Fruit fly (Drosophila melanogaster) whole organism, embryonic: ENCODE results near the gene CG13131.

ENCODE experiments used
- B-H2 ChIP-seq: fragments of 200-800 bp; sonication (Bioruptor generic); optimal IDR thresholded peaks from 2 replicates; lab custom pipeline; 2018; ENCODE audit warnings: missing biosample characterization, mild to moderate bottlenecking, missing genetic modification characterization
- CG1024 ChIP-seq: fragments of 200-800 bp; sonication (Bioruptor generic); IDR thresholded peaks from 2 replicates; pipeline ENCODE4 v1.3.6; 2022; ENCODE audit warnings: missing biosample characterization, missing genetic modification characterization
- CG11723 ChIP-seq: fragments of 200-800 bp; sonication (Bioruptor generic); optimal IDR thresholded peaks from 2 replicates; lab custom pipeline; 2017; ENCODE audit warnings: missing biosample characterization, mild to moderate bottlenecking, missing genetic modification characterization
- CG12219 ChIP-seq: fragments of 200-800 bp; sonication (Bioruptor generic); optimal IDR thresholded peaks from 3 replicates; lab custom pipeline; 2018; ENCODE audit warnings: missing biosample characterization, mild to moderate bottlenecking, missing genetic modification characterization
- CG12299 ChIP-seq: fragments of 200-800 bp; sonication (Bioruptor generic); optimal IDR thresholded peaks from 2 replicates; lab custom pipeline; 2018; ENCODE audit warnings: missing biosample characterization, mild to moderate bottlenecking, missing genetic modification characterization
- CG13287 ChIP-seq: fragments of 200-800 bp; sonication (Bioruptor generic); IDR thresholded peaks from 2 replicates; pipeline ENCODE4 v1.3.6; 2022; ENCODE audit warnings: missing biosample characterization, missing genetic modification characterization; ENCODE audit not compliant: partially characterized antibody
- CG14965 ChIP-seq: fragments of 200-800 bp; sonication (Bioruptor generic); optimal IDR thresholded peaks from 2 replicates; lab custom pipeline; 2016; ENCODE audit warnings: missing biosample characterization, missing genetic modification characterization, borderline replicate concordance
- CG15011 ChIP-seq: fragments of 200-800 bp; sonication (Bioruptor generic); optimal IDR thresholded peaks from 3 replicates; lab custom pipeline; 2018; ENCODE audit warnings: missing biosample characterization, mild to moderate bottlenecking, missing genetic modification characterization
- CG1602 ChIP-seq: fragments of 200-800 bp; sonication (Bioruptor generic); optimal IDR thresholded peaks from 3 replicates; lab custom pipeline; 2016; ENCODE audit warnings: missing biosample characterization, missing genetic modification characterization
- CG1603 ChIP-seq: fragments of 200-800 bp; sonication (Bioruptor generic); optimal IDR thresholded peaks from 2 replicates; lab custom pipeline; 2019; ENCODE audit warnings: missing biosample characterization, mild to moderate bottlenecking, missing genetic modification characterization, moderate library complexity
- CG18011 ChIP-seq: fragments of 200-800 bp; sonication (Bioruptor generic); optimal IDR thresholded peaks from 2 replicates; lab custom pipeline; 2017; ENCODE audit warnings: missing biosample characterization, missing genetic modification characterization, mild to moderate bottlenecking, moderate library complexity, missing genotype
- CG2712 ChIP-seq: fragments of 200-800 bp; optimal IDR thresholded peaks from 3 replicates; lab custom pipeline; 2019; ENCODE audit warnings: missing biosample characterization, mild to moderate bottlenecking, missing genetic modification characterization, moderate library complexity
- CG2889 ChIP-seq: fragments of 200-800 bp; sonication (Bioruptor generic); IDR thresholded peaks from 3 replicates; pipeline ENCODE4 v1.3.6; 2022; ENCODE audit warnings: missing biosample characterization, missing genetic modification characterization
- CG3281 ChIP-seq: fragments of 200-800 bp; sonication (Bioruptor generic); optimal IDR thresholded peaks from 3 replicates; lab custom pipeline; 2017; ENCODE audit warnings: missing biosample characterization, mild to moderate bottlenecking, missing genetic modification characterization
- CG4404 ChIP-seq: fragments of 200-800 bp; sonication (Bioruptor generic); IDR thresholded peaks from 2 replicates; pipeline ENCODE4 v1.3.6; 2022; ENCODE audit warnings: missing biosample characterization, missing genetic modification characterization
- CG4617 ChIP-seq: fragments of 200-800 bp; sonication (Bioruptor generic); optimal IDR thresholded peaks from 3 replicates; lab custom pipeline; 2016; ENCODE audit warnings: missing biosample characterization, missing genetic modification characterization, borderline replicate concordance
- CG4854 ChIP-seq: fragments of 200-800 bp; sonication (Bioruptor generic); optimal IDR thresholded peaks from 2 replicates; lab custom pipeline; 2016; ENCODE audit warnings: missing biosample characterization, missing genetic modification characterization, inconsistent platforms
- CG6654 ChIP-seq: fragments of 200-800 bp; sonication (Bioruptor generic); optimal IDR thresholded peaks from 2 replicates; lab custom pipeline; 2017; ENCODE audit warnings: missing biosample characterization, mild to moderate bottlenecking, missing genetic modification characterization
- CG7745 ChIP-seq: fragments of 200-800 bp; sonication (Bioruptor generic); optimal IDR thresholded peaks from 2 replicates; lab custom pipeline; 2018; ENCODE audit warnings: missing biosample characterization, mild to moderate bottlenecking, missing genetic modification characterization, moderate library complexity
- CG9932 ChIP-seq: fragments of 200-800 bp; sonication (Bioruptor generic); IDR thresholded peaks from 2 replicates; pipeline ENCODE4 v1.3.6; 2022; ENCODE audit warnings: missing biosample characterization, missing genetic modification characterization
- Doc3 ChIP-seq: fragments of 200-800 bp; sonication (Bioruptor generic); IDR thresholded peaks from 3 replicates; pipeline ENCODE4 v1.3.6; 2022; ENCODE audit warnings: missing biosample characterization, missing genetic modification characterization; ENCODE audit not compliant: partially characterized antibody
- Gug ChIP-seq: fragments of 200-800 bp; sonication (Bioruptor generic); IDR thresholded peaks from 4 replicates; pipeline ENCODE4 v1.3.6; 2022; ENCODE audit warnings: missing biosample characterization, missing genetic modification characterization
- HmgD ChIP-seq: fragments of 200-800 bp; sonication (Bioruptor generic); optimal IDR thresholded peaks from 3 replicates; lab custom pipeline; 2016; ENCODE audit warnings: missing biosample characterization, missing genetic modification characterization
- Hr51 ChIP-seq, 2 experiments: fragments of 200-800 bp; sonication (Bioruptor generic); optimal IDR thresholded peaks; 2 replicates in 1 of 2; 3 replicates in 1 of 2; lab custom pipeline; 2016 to 2018; ENCODE audit warnings: missing biosample characterization in 2 of 2, missing genetic modification characterization in 2 of 2, mild to moderate bottlenecking in 1 of 2, moderate library complexity in 1 of 2
- Lim3 ChIP-seq: fragments of 200-800 bp; sonication (Bioruptor generic); IDR thresholded peaks from 2 replicates; pipeline ENCODE4 v1.3.6; 2022; ENCODE audit warnings: missing biosample characterization, missing genetic modification characterization
- MBD-R2 ChIP-seq: fragments of 200-800 bp; sonication (Bioruptor generic); IDR thresholded peaks from 2 replicates; pipeline ENCODE4 v1.3.6; 2022; ENCODE audit warnings: missing biosample characterization, missing genetic modification characterization
- Max ChIP-seq: fragments of 200-800 bp; sonication (Bioruptor generic); optimal IDR thresholded peaks from 2 replicates; lab custom pipeline; 2016; ENCODE audit warnings: missing biosample characterization, mild to moderate bottlenecking, missing genetic modification characterization
- Oli ChIP-seq: fragments of 200-800 bp; sonication (Bioruptor generic); optimal IDR thresholded peaks from 2 replicates; lab custom pipeline; 2018; ENCODE audit warnings: missing biosample characterization, mild to moderate bottlenecking, missing genetic modification characterization, moderate library complexity
- Usf ChIP-seq: fragments of 200-800 bp; sonication (Bioruptor generic); optimal IDR thresholded peaks from 2 replicates; lab custom pipeline; 2017; ENCODE audit warnings: missing genotype, missing biosample characterization, missing genetic modification characterization
- bowl ChIP-seq: fragments of 200-800 bp; sonication (Bioruptor generic); IDR thresholded peaks from 2 replicates; pipeline ENCODE4 v1.3.6; 2022; ENCODE audit warnings: missing biosample characterization, missing genetic modification characterization
- chinmo ChIP-seq: fragments of 200-800 bp; sonication (Bioruptor generic); IDR thresholded peaks from 4 replicates; pipeline ENCODE4 v1.3.6; 2022; ENCODE audit warnings: missing biosample characterization, missing genetic modification characterization; ENCODE audit not compliant: partially characterized antibody
- crp ChIP-seq, 2 experiments: fragments of 200-800 bp; sonication (Bioruptor generic); optimal IDR thresholded peaks; 2 replicates in 1 of 2; 3 replicates in 1 of 2; lab custom pipeline; 2017; ENCODE audit warnings: missing biosample characterization in 2 of 2, missing genetic modification characterization in 2 of 2, mild to moderate bottlenecking in 1 of 2, moderate library complexity in 1 of 2
- da ChIP-seq: fragments of 200-800 bp; sonication (Bioruptor generic); optimal IDR thresholded peaks from 2 replicates; lab custom pipeline; 2016; ENCODE audit warnings: missing biosample characterization, missing genetic modification characterization
- eyg ChIP-seq: fragments of 200-800 bp; sonication (Bioruptor generic); optimal IDR thresholded peaks from 3 replicates; lab custom pipeline; 2016; ENCODE audit warnings: missing biosample characterization, missing genetic modification characterization
- fd96Cb ChIP-seq: fragments of 200-800 bp; sonication (Bioruptor generic); optimal IDR thresholded peaks from 2 replicates; lab custom pipeline; 2018; ENCODE audit warnings: missing biosample characterization, mild to moderate bottlenecking, missing genetic modification characterization, moderate library complexity
- gem ChIP-seq: fragments of 200-800 bp; sonication (Bioruptor generic); optimal IDR thresholded peaks from 2 replicates; lab custom pipeline; 2019; ENCODE audit warnings: missing biosample characterization, mild to moderate bottlenecking, missing genetic modification characterization, moderate library complexity
- kni ChIP-seq: fragments of 200-800 bp; sonication (Bioruptor generic); optimal IDR thresholded peaks from 3 replicates; lab custom pipeline; 2017; ENCODE audit warnings: mild to moderate bottlenecking, missing biosample characterization, missing genetic modification reagents, missing genetic modification characterization
- maf-S ChIP-seq: fragments of 200-800 bp; sonication (Bioruptor generic); optimal IDR thresholded peaks from 2 replicates; lab custom pipeline; 2016; ENCODE audit warnings: missing biosample characterization, missing genetic modification characterization
- nerfin-1 ChIP-seq: fragments of 200-800 bp; sonication (Bioruptor generic); optimal IDR thresholded peaks from 3 replicates; lab custom pipeline; 2019; ENCODE audit warnings: missing biosample characterization, mild to moderate bottlenecking, missing genetic modification characterization, moderate library complexity
- odd ChIP-seq: fragments of 200-800 bp; sonication (Bioruptor generic); optimal IDR thresholded peaks from 2 replicates; lab custom pipeline; 2017; ENCODE audit warnings: missing biosample characterization, mild to moderate bottlenecking, missing genetic modification characterization
- run ChIP-seq: fragments of 200-800 bp; sonication (Bioruptor generic); optimal IDR thresholded peaks from 3 replicates; lab custom pipeline; 2018; ENCODE audit warnings: missing biosample characterization, mild to moderate bottlenecking, missing genetic modification characterization
- slou ChIP-seq: fragments of 200-800 bp; sonication (Bioruptor generic); optimal IDR thresholded peaks from 3 replicates; lab custom pipeline; 2016; ENCODE audit warnings: missing biosample characterization, missing genetic modification characterization
- so ChIP-seq: fragments of 200-800 bp; sonication (Bioruptor generic); IDR thresholded peaks from 3 replicates; pipeline ENCODE4 v1.3.6; 2022; ENCODE audit warnings: missing biosample characterization, missing genetic modification characterization
- tin ChIP-seq: fragments of 200-800 bp; sonication (Bioruptor generic); optimal IDR thresholded peaks from 3 replicates; lab custom pipeline; 2016; ENCODE audit warnings: missing biosample characterization, missing genetic modification characterization
- tll ChIP-seq, 2 experiments: fragments of 200-800 bp in 1 of 2; fragments of >200 bp in 1 of 2; sonication (Bioruptor generic) in 1 of 2; optimal IDR thresholded peaks; 2 replicates each; lab custom pipeline; 2017 to 2019; ENCODE audit warnings: missing biosample characterization in 2 of 2, missing genetic modification characterization in 2 of 2, mild to moderate bottlenecking in 1 of 2, moderate library complexity in 1 of 2
- unpg ChIP-seq: fragments of 200-800 bp; sonication (Bioruptor generic); optimal IDR thresholded peaks from 3 replicates; lab custom pipeline; 2018; ENCODE audit warnings: missing biosample characterization, mild to moderate bottlenecking, missing genetic modification characterization, moderate library complexity
- zen ChIP-seq: fragments of 200-800 bp; sonication (Bioruptor generic); optimal IDR thresholded peaks from 3 replicates; lab custom pipeline; 2018; ENCODE audit warnings: missing biosample characterization, mild to moderate bottlenecking, missing genetic modification characterization, moderate library complexity

CG13131 gene

dm6 chr2L:9966983-9967737 is 50.1 kb downstream of the CG13131 start, which contains the start of the genes Dref and RpL13 (continued):
- TF ChIP-seq CG1603 (tag; lab: Kevin White, UChicago) = peak; percentile 90
- TF ChIP-seq crp (GFP tag; optimal IDR thresholded peaks at IDR 0.05; lab: Kevin White, UChicago) = peak in 1 of 2 experiments; percentile 51
- peak; percentile 69 for TF ChIP-seq tin (GFP tag; lab: Kevin White, UChicago)
- peak; percentile 73 for TF ChIP-seq CG9932 (GFP tag; lab: Robert Waterston, UW)
- TF ChIP-seq zen (tag; lab: Kevin White, UChicago) = peak; percentile 67
- peak; percentile 89 for TF ChIP-seq so (GFP tag; lab: Robert Waterston, UW)
- TF ChIP-seq CG12299 = peak; percentile 91
- peak; percentile 78 for TF ChIP-seq maf-S
- peak; percentile 13; the same call in 1 of the 4 replicates for TF ChIP-seq Gug (GFP tag; lab: Robert Waterston, UW)
- TF ChIP-seq Oli (tag; lab: Kevin White, UChicago) = peak; percentile 61
- peak; percentile 21 for TF ChIP-seq slou (GFP tag; lab: Kevin White, UChicago)
- TF ChIP-seq CG6654 (GFP tag; lab: Kevin White, UChicago) = peak; percentile 64
- TF ChIP-seq tll (GFP tag; optimal IDR thresholded peaks at IDR 0.05; lab: Kevin White, UChicago) = peak in 1 of 2 experiments; percentile 18
- peak; percentile 84 for TF ChIP-seq nerfin-1
- peak; percentile 69 for TF ChIP-seq CG1024 (GFP tag; lab: Robert Waterston, UW)
- TF ChIP-seq CG2712 = peak; percentile 85
- peak; percentile 81 for TF ChIP-seq CG7745 (tag; lab: Kevin White, UChicago)
- peak; percentile 81 to 88 for TF ChIP-seq Hr51 (GFP tag; optimal IDR thresholded peaks at IDR 0.05; lab: Kevin White, UChicago)
- TF ChIP-seq eyg = peak; percentile 89
- peak; percentile 32 for TF ChIP-seq Usf (GFP tag; lab: Kevin White, UChicago)
- peak; percentile 85 for TF ChIP-seq CG18011 (GFP tag; lab: Kevin White, UChicago)
- peak; percentile 85 for TF ChIP-seq CG13287 (GFP tag; lab: Robert Waterston, UW)
- TF ChIP-seq run (tag; lab: Kevin White, UChicago) = peak; percentile 78
- peak; percentile 82 for TF ChIP-seq unpg
- TF ChIP-seq CG15011 (GFP tag; lab: Kevin White, UChicago) = peak; percentile 90
- peak; percentile 40 for TF ChIP-seq fd96Cb (tag; lab: Kevin White, UChicago)
- peak; percentile 69 for TF ChIP-seq MBD-R2 (GFP tag; lab: Robert Waterston, UW)
- TF ChIP-seq CG1602 (GFP tag; lab: Kevin White, UChicago) = peak; percentile 36
- TF ChIP-seq CG4854 (GFP tag; lab: Kevin White, UChicago) = peak; percentile 86
- peak; percentile 91 for TF ChIP-seq CG11723 (GFP tag; lab: Kevin White, UChicago)
- TF ChIP-seq CG4617 (GFP tag; lab: Kevin White, UChicago) = peak; percentile 70
- peak; percentile 73 for TF ChIP-seq Max
- peak; percentile 73 for TF ChIP-seq gem (tag; lab: Kevin White, UChicago)
- TF ChIP-seq odd (GFP tag; lab: Kevin White, UChicago) = peak; percentile 95
- peak; percentile 67 for TF ChIP-seq Doc3 (GFP tag; lab: Robert Waterston, UW)
- TF ChIP-seq bowl = 0 out of 2 replicates have a peak, but pooled peaks have one; percentile 32
- peak; percentile 87 for TF ChIP-seq CG12219
- TF ChIP-seq CG3281 = peak; percentile 95
- TF ChIP-seq Lim3 (GFP tag; lab: Robert Waterston, UW) = no peak
- peak; percentile 97 for TF ChIP-seq kni (GFP tag; lab: Kevin White, UChicago)
- TF ChIP-seq da (GFP tag; lab: Kevin White, UChicago) = peak; percentile 61
- no peak for TF ChIP-seq CG2889 (GFP tag; lab: Robert Waterston, UW)
- peak; percentile 93 for TF ChIP-seq B-H2 (GFP tag; lab: Kevin White, UChicago)
- 0 out of 4 replicates have a peak, but pooled peaks have one; percentile 22 for TF ChIP-seq chinmo (GFP tag; lab: Robert Waterston, UW)
- TF ChIP-seq CG14965 (GFP tag; lab: Kevin White, UChicago) = no peak
- TF ChIP-seq CG4404 (GFP tag; lab: Robert Waterston, UW) = peak; percentile 26; the same call in 1 of the 2 replicates
- TF ChIP-seq HmgD (GFP tag; lab: Kevin White, UChicago) = peak; percentile 77
